Worm (Caenorhabditis elegans) whole organism, L2 larva: ENCODE data around the gene F10C5.3.

Source experiments
- ama-1 ChIP-seq: fragments of 150-350 bp; optimal IDR thresholded peaks from 2 replicates; lab custom pipeline; 2018; ENCODE audit warnings: inconsistent platforms
- ceh-82 ChIP-seq: fragments of 150-350 bp; optimal IDR thresholded peaks from 2 replicates; lab custom pipeline; 2014; ENCODE audit warnings: missing biosample characterization, missing genetic modification characterization
- elt-3 ChIP-seq: sonication (generic microtip); optimal IDR thresholded peaks from 2 replicates; lab custom pipeline; 2017; ENCODE audit warnings: missing biosample characterization, missing genetic modification characterization
- lin-39 ChIP-seq: fragments of 150-350 bp; optimal IDR thresholded peaks from 2 replicates; lab custom pipeline; 2014; ENCODE audit warnings: missing biosample characterization, missing genetic modification reagents, missing genetic modification characterization
- mdl-1 ChIP-seq, 2 experiments: fragments of 150-350 bp in 1 of 2; sonication (generic microtip) in 1 of 2; optimal IDR thresholded peaks; 2 replicates each; lab custom pipeline; 2017; ENCODE audit warnings: missing biosample characterization in 2 of 2, missing genetic modification characterization in 2 of 2
- nhr-11 ChIP-seq: fragments of 150-350 bp; optimal IDR thresholded peaks from 2 replicates; lab custom pipeline; 2014; ENCODE audit warnings: missing biosample characterization, missing genetic modification characterization
- skn-1 ChIP-seq: sonication (generic microtip); optimal IDR thresholded peaks from 2 replicates; lab custom pipeline; 2017; ENCODE audit warnings: missing biosample characterization, missing genetic modification characterization
- unc-62 ChIP-seq: fragments of 150-350 bp; optimal IDR thresholded peaks from 2 replicates; lab custom pipeline; 2014; ENCODE audit warnings: missing biosample characterization, missing genetic modification reagents, missing genetic modification characterization

ce11 chrIII:455793-456192 lies 27.9 kb upstream of the F10C5.3 start:
- TF ChIP-seq mdl-1 (tag; optimal IDR thresholded peaks at IDR 0.05; lab: Kevin White, UChicago) = no peak
- no peak for TF ChIP-seq ama-1 (lab: Kevin White, UChicago)
- no peak for TF ChIP-seq unc-62 (GFP tag; lab: Kevin White, UChicago)
- TF ChIP-seq elt-3 (tag; lab: Kevin White, UChicago) = no peak
- TF ChIP-seq skn-1 = no peak
- TF ChIP-seq ceh-82 (tag; lab: Kevin White, UChicago) = no peak
- TF ChIP-seq lin-39 (tag; lab: Kevin White, UChicago) = no peak
- no peak for TF ChIP-seq nhr-11 (tag; lab: Kevin White, UChicago)
